Worm (Caenorhabditis elegans): ENCODE measurements around the gene T27F7.12.

The T27F7.12 gene

DNA sequence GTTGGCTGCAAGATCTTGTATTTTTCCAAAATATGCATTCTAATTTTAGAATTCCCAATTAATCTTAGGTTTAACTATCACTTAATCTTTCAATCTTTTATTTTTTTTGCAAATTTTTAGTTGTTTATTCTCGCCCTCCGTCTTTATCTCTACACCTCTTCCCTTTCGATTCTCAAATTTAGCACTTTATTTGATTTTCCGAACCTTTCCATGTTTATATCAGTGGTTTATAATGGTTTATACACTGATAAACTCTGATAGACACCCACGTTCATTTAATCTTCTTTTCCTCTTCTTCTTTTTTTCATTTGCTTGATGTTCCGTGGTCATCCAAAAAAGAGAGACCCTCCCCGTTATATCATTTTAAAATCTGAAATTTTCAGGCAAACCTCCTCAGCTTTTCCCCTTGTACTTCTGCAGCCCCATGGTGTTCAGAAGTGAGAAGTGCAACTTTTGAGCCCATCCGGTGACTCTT, 32.5 kb downstream of the T27F7.12 start, which contains the start of the genes nsy-1 and F59A6.13:
nsy-1 (plus strand) TSS at position 377 of the 475 bp plus-strand sequence.
F59A6.13 (plus strand) TSS at position 425 of the 475 bp plus-strand sequence.
- no peak for TF ChIP-seq bed-3 (GFP tag; optimal IDR thresholded peaks at IDR 0.05)
- TF ChIP-seq blmp-1 (tag; optimal IDR thresholded peaks at IDR 0.05) = no peak
- TF ChIP-seq elt-3 (tag; optimal IDR thresholded peaks at IDR 0.05) = no peak
- TF ChIP-seq unc-62 (GFP tag; optimal IDR thresholded peaks at IDR 0.05) = no peak
- TF ChIP-seq cnd-1 (tag; optimal IDR thresholded peaks at IDR 0.05) = no peak
- TF ChIP-seq mep-1 (tag; optimal IDR thresholded peaks at IDR 0.05) = no peak
- no peak for TF ChIP-seq snpc-4 (tag; optimal IDR thresholded peaks at IDR 0.05)
- no peak for TF ChIP-seq nhr-2 (tag; optimal IDR thresholded peaks at IDR 0.05)
- TF ChIP-seq drap-1 (GFP tag; optimal IDR thresholded peaks at IDR 0.05) = no peak
- TF ChIP-seq ham-2 (GFP tag; optimal IDR thresholded peaks at IDR 0.05) = no peak
- no peak for TF ChIP-seq ztf-11 (tag; optimal IDR thresholded peaks at IDR 0.05)
- no peak for TF ChIP-seq ceh-39 (tag; optimal IDR thresholded peaks at IDR 0.05)
- TF ChIP-seq tbx-8 (GFP tag; optimal IDR thresholded peaks at IDR 0.05) = no peak
- TF ChIP-seq sem-2 (GFP tag; optimal IDR thresholded peaks at IDR 0.05) = no peak

DNA sequence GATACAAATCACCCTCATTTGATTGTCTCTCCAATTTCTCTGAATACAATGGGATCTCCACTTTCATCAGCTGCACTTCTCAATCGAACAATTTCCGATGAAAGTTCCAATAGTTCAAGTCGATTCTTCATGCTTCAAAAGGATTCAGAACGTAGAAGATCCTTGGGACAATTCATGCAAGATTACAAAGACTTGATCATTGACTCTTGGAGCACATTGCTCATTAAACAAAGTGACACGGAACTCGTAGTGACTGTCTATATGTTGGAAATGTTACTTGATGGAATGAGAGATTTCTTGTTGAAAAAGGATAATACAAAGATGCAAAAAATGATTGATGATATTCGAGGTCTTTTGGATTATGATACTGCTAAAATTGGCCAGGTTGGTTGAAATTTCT, 38.0 kb downstream of the T27F7.12 start:
- TF ChIP-seq drap-1 (GFP tag; optimal IDR thresholded peaks at IDR 0.05) (no peak), nhr-28 (tag; optimal IDR thresholded peaks at IDR 0.05) (no peak), sem-2 (GFP tag; optimal IDR thresholded peaks at IDR 0.05) (no peak), bed-3 (GFP tag; optimal IDR thresholded peaks at IDR 0.05) (no peak), lin-32 (GFP tag; optimal IDR thresholded peaks at IDR 0.05) (no peak), ham-2 (GFP tag; optimal IDR thresholded peaks at IDR 0.05) (no peak), lsy-2 (tag; optimal IDR thresholded peaks at IDR 0.05) (no peak), cnd-1 (tag; optimal IDR thresholded peaks at IDR 0.05) (no peak), ceh-39 (tag; optimal IDR thresholded peaks at IDR 0.05) (no peak)

DNA sequence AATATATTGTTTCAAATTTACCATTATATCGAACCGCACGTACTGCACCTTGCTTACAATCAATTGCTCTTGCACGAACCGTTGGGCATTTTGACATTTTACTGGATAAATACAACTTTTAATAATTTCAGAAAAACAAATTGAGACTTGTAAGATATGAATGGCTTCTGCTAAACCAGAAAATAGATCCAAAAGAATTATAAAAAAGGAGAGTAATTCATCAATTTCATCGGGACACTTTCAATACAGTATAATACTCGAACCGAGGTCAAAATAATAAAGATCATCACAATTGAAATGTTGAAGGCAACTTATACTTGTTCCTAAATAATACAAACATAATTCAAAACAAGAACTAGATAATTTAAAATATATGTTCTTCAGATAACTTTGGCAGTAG, 41.7 kb downstream of the T27F7.12 start, which contains the start of gene wdr-83:
wdr-83 (minus strand) TSS at position 101 of the 400 bp plus-strand sequence.
- TF ChIP-seq sptf-1 (tag; optimal IDR thresholded peaks at IDR 0.05) (no peak), ces-1 (GFP tag; optimal IDR thresholded peaks at IDR 0.05) (no peak), lsy-2 (tag; optimal IDR thresholded peaks at IDR 0.05) (no peak), bed-3 (GFP tag; optimal IDR thresholded peaks at IDR 0.05) (no peak), zip-8 (tag; optimal IDR thresholded peaks at IDR 0.05) (no peak), nhr-76 (tag; optimal IDR thresholded peaks at IDR 0.05) (no peak), elt-1 (tag; optimal IDR thresholded peaks at IDR 0.05; ENCODE audit: borderline replicate concordance, insufficient read depth) (no peak), pha-4 (tag; optimal IDR thresholded peaks at IDR 0.05) (no peak), mab-5 (tag; optimal IDR thresholded peaks at IDR 0.05) (no peak), unc-120 (tag; optimal IDR thresholded peaks at IDR 0.05; ENCODE audit: poor library complexity, severe bottlenecking) (no peak), M03D4.4 (tag; optimal IDR thresholded peaks at IDR 0.05) (no peak)

DNA sequence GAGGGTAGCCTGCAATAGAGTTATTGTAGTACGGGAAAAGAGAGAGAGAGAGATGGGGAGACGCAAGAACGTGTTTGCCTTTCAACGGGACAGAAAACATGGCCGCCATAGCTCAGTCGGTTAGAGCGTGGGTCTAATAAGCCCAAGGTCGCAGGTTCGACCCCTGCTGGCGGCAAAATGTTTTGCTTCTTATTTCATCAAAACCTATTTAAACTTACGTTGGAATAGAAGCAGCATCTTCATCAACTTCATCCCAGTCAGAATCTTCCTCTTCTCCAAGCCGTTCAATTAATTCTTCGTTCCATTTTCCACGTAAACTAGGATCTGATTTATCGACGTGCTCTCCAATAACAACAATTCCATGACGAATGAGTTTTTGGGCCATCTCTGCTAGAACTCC, 42.8 kb downstream of the T27F7.12 start:
- TF ChIP-seq nhr-12 (tag; optimal IDR thresholded peaks at IDR 0.05) = no peak
- peak; percentile 93 for TF ChIP-seq ham-2 (GFP tag; optimal IDR thresholded peaks at IDR 0.05)
- TF ChIP-seq nhr-76 (tag; optimal IDR thresholded peaks at IDR 0.05) = no peak
- no peak for TF ChIP-seq snpc-4 (tag; optimal IDR thresholded peaks at IDR 0.05)
- peak; percentile 34 for TF ChIP-seq hlh-1 (tag; optimal IDR thresholded peaks at IDR 0.05)
- TF ChIP-seq lin-32 (GFP tag; optimal IDR thresholded peaks at IDR 0.05) = peak; percentile 93
- TF ChIP-seq M03D4.4 (tag; optimal IDR thresholded peaks at IDR 0.05) = peak; percentile 94
- peak; percentile 80 for TF ChIP-seq flh-1 (GFP tag; optimal IDR thresholded peaks at IDR 0.05)
- peak; percentile 95 for TF ChIP-seq cnd-1 (tag; optimal IDR thresholded peaks at IDR 0.05)
- TF ChIP-seq tbx-8 (GFP tag; optimal IDR thresholded peaks at IDR 0.05) = peak; percentile 88
- TF ChIP-seq blmp-1 (tag; optimal IDR thresholded peaks at IDR 0.05) = peak; percentile 8
- TF ChIP-seq sptf-1 (tag; optimal IDR thresholded peaks at IDR 0.05) = peak; percentile 96
- TF ChIP-seq pha-4 (tag; optimal IDR thresholded peaks at IDR 0.05) = peak; percentile 63
- peak; percentile 59 for TF ChIP-seq unc-62 (GFP tag; optimal IDR thresholded peaks at IDR 0.05)
- TF ChIP-seq ceh-43 (GFP tag; optimal IDR thresholded peaks at IDR 0.05) = peak; percentile 87
- TF ChIP-seq ceh-83 (GFP tag; optimal IDR thresholded peaks at IDR 0.05) = peak; percentile 75
- peak; percentile 28 for TF ChIP-seq nhr-237 (tag; optimal IDR thresholded peaks at IDR 0.05)
- TF ChIP-seq nhr-2 (tag; optimal IDR thresholded peaks at IDR 0.05) = no peak
- TF ChIP-seq lin-13 (tag; optimal IDR thresholded peaks at IDR 0.05) = peak; percentile 48
- no peak for TF ChIP-seq zip-8 (tag; optimal IDR thresholded peaks at IDR 0.05)
- no peak for TF ChIP-seq elt-3 (tag; optimal IDR thresholded peaks at IDR 0.05)
- peak; percentile 85 for TF ChIP-seq ztf-11 (tag; optimal IDR thresholded peaks at IDR 0.05)
- TF ChIP-seq ces-1 (GFP tag; optimal IDR thresholded peaks at IDR 0.05) = no peak
- peak; percentile 27 for TF ChIP-seq unc-39 (tag; optimal IDR thresholded peaks at IDR 0.05)
- peak; percentile 53 for TF ChIP-seq nhr-28 (tag; optimal IDR thresholded peaks at IDR 0.05)
- TF ChIP-seq mls-2 (tag; optimal IDR thresholded peaks at IDR 0.05) = peak; percentile 97
- no peak for TF ChIP-seq ceh-39 (tag; optimal IDR thresholded peaks at IDR 0.05)
- TF ChIP-seq unc-120 (tag; optimal IDR thresholded peaks at IDR 0.05; ENCODE audit: poor library complexity, severe bottlenecking) = peak; percentile 89
- TF ChIP-seq mep-1 (tag; optimal IDR thresholded peaks at IDR 0.05) = peak; percentile 39
- TF ChIP-seq mab-5 (tag; optimal IDR thresholded peaks at IDR 0.05) = no peak
- peak; percentile 92 for TF ChIP-seq sem-2 (GFP tag; optimal IDR thresholded peaks at IDR 0.05)
- TF ChIP-seq bed-3 (GFP tag; optimal IDR thresholded peaks at IDR 0.05) = peak; percentile 82
- TF ChIP-seq drap-1 (GFP tag; optimal IDR thresholded peaks at IDR 0.05) = peak; percentile 95
- TF ChIP-seq lsy-2 (tag; optimal IDR thresholded peaks at IDR 0.05) = peak; percentile 61
- peak; percentile 4 for TF ChIP-seq elt-1 (tag; optimal IDR thresholded peaks at IDR 0.05; ENCODE audit: borderline replicate concordance, insufficient read depth)

Data from whole organism, mixed stage, embryonic.